Fruit fly (Drosophila melanogaster) whole organism, adult: ENCODE results near the gene peng.

Source experiments
- CG11617 ChIP-seq: fragments of 200-800 bp; sonication (Bioruptor generic); optimal IDR thresholded peaks from 2 replicates; lab custom pipeline; 2017; ENCODE audit warnings: mild to moderate bottlenecking, missing biosample characterization, missing genetic modification reagents, missing genetic modification characterization
- CG14711 ChIP-seq: fragments of 200-800 bp; sonication (Bioruptor generic); optimal IDR thresholded peaks from 2 replicates; lab custom pipeline; 2018; ENCODE audit warnings: missing biosample characterization, mild to moderate bottlenecking, missing genetic modification characterization, moderate library complexity
- kay ChIP-seq: fragments of 200-800 bp; sonication (Bioruptor generic); peaks from one replicate; lab custom pipeline; 2016; ENCODE audit warnings: missing biosample characterization, missing genetic modification characterization, borderline replicate concordance

DNA sequence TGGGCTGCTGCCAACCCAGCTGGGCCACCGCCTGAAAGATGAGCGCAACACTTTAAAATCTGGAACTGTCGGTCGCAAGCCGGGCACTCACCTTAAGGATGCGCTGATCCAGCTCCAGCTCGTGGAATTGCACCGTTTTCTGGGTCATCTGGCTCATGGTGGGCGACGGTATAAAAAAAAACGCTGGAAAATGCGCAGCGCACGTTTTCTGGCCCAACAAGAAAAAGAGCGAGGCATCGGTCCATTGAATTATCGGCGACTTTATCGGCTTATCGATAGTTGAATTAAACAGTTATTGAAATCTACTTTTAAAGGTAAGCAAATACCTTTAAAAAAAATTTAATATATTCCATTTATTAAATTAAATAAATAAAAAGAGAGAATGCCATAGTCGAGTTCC is 38.1 kb upstream of the peng start, which contains the start of gene Ddx56:
- no peak for TF ChIP-seq CG14711 (tag; lab: Kevin White, UChicago)
- TF ChIP-seq CG11617 (GFP tag; lab: Kevin White, UChicago) = no peak
- no peak for TF ChIP-seq kay (GFP tag; lab: Kevin White, UChicago)
